Worm (Caenorhabditis elegans) whole organism, midembryonic: Measurements from ENCODE around the gene ect-2.

Experiments
- T22C8.4 ChIP-seq: fragments of 200-800 bp; sonication (Bioruptor generic); IDR thresholded peaks from 2 replicates; pipeline ENCODE4 v1.3.6; 2022; ENCODE audit warnings: missing genetic modification characterization, missing compliant biosample characterization
- cog-1 ChIP-seq: sonication (generic microtip); optimal IDR thresholded peaks from 2 replicates; lab custom pipeline; 2016; ENCODE audit warnings: missing genetic modification characterization, missing compliant biosample characterization
- flt-1 ChIP-seq: fragments of 200-800 bp; sonication (Bioruptor generic); IDR thresholded peaks from 2 replicates; pipeline ENCODE4 v1.3.6; 2022; ENCODE audit warnings: missing genetic modification characterization, missing compliant biosample characterization
- klf-2 ChIP-seq: fragments of 200-800 bp; sonication (Bioruptor generic); conservative IDR thresholded peaks from 2 replicates; pipeline ENCODE4 v1.3.6; 2022; ENCODE audit warnings: missing genetic modification reagents, missing genetic modification characterization, missing compliant biosample characterization
- med-1 ChIP-seq: sonication (generic microtip); optimal IDR thresholded peaks from 2 replicates; lab custom pipeline; 2017; ENCODE audit warnings: missing genetic modification characterization, mild to moderate bottlenecking, missing compliant biosample characterization, antibody characterized with exemption, missing genetic modification reagents; ENCODE audit not compliant: insufficient read depth
- ref-1 ChIP-seq: fragments of 200-800 bp; sonication (Bioruptor generic); conservative IDR thresholded peaks from 2 replicates; pipeline ENCODE4 v1.3.6; 2022; ENCODE audit warnings: missing genetic modification reagents, missing genetic modification characterization, missing compliant biosample characterization
- tab-1 ChIP-seq: fragments of 200-800 bp; sonication (Bioruptor generic); IDR thresholded peaks from 2 replicates; pipeline ENCODE4 v1.3.6; 2022; ENCODE audit warnings: missing genetic modification characterization, missing compliant biosample characterization
- ztf-23 ChIP-seq: fragments of 200-800 bp; sonication (Bioruptor generic); IDR thresholded peaks from 2 replicates; pipeline ENCODE4 v1.3.6; 2022; ENCODE audit warnings: missing genetic modification reagents, missing genetic modification characterization, missing compliant biosample characterization
- ztf-29 ChIP-seq: fragments of 200-800 bp; sonication (Bioruptor generic); IDR thresholded peaks from 2 replicates; pipeline ENCODE4 v1.3.6; 2022; ENCODE audit warnings: missing genetic modification reagents, missing genetic modification characterization, missing compliant biosample characterization

The ect-2 gene

DNA sequence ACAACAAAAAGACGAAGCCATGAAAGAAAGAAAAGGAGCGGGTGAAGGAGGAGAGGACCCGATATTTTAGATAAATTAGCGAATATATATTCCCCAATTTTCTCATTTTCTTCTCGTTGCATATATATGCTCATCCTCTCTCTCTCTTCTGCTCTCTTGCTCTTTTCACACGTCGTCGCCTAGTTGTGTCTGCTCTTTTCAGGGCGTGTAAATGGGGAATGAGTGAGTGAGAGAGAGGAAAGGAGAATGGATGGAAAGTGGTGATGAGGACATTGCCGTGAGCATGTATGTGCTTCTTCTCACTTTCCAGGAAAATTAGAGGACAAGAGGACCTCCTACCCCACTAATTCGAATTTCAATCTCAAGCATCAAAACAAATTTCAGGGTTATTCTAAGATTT lies 28.3 kb downstream of the ect-2 start:
- no peak for TF ChIP-seq ref-1 (GFP tag; lab: Robert Waterston, UW)
- TF ChIP-seq ztf-23 (GFP tag; lab: Robert Waterston, UW), result no peak
- TF ChIP-seq med-1, result no peak
- no peak for TF ChIP-seq T22C8.4 (GFP tag; lab: Robert Waterston, UW)

DNA sequence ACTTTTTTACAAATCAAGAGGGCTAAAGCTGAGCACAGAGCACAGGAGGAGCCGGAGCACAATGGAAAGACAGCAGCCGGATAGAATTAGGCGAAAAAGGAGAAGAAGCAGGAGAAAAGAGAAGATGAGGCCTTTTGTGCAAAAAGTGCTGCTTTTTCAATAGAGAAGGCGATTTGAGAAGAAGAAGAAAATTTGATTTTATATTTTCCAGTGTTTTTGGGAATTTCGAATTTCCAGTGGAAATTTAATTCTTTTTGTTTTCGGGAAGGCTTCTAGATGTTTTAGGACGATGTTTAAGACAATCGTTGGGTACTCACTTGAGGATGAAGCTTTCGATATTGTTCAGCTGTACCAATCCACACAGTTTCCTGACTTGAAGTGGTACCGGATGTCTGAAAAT lies 30.1 kb downstream of the ect-2 start:
- TF ChIP-seq med-1 (no peak), ztf-29 (no peak), flt-1 (GFP tag; lab: Robert Waterston, UW) (no peak), tab-1 (GFP tag; lab: Robert Waterston, UW) (no peak), cog-1 (no peak), T22C8.4 (GFP tag; lab: Robert Waterston, UW) (no peak), klf-2 (no peak), ref-1 (GFP tag; lab: Robert Waterston, UW) (no peak), ztf-23 (GFP tag; lab: Robert Waterston, UW) (no peak)

DNA sequence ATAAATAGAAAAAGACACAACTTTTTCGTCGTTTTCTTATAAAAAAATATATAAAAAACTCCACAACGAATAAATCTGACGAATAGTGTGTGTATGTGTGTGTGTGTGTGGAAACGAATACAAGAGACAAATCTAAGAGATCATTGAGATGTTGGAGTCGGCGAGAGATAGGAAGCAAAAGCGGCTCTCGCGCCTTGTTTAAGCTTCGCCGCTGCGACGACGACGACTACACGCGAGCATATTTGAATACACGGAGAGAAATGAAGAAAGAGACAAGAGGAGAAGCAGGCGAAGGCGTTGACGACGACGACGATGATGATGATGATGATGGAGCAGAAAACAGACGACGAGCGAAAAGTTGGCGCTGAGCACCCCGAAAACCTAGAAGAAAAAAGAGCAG lies 39.0 kb downstream of the ect-2 start:
- TF ChIP-seq klf-2 (no peak), ref-1 (GFP tag; lab: Robert Waterston, UW) (no peak), ztf-23 (GFP tag; lab: Robert Waterston, UW) (no peak), cog-1 (no peak), tab-1 (GFP tag; lab: Robert Waterston, UW) (no peak), flt-1 (GFP tag; lab: Robert Waterston, UW) (no peak), med-1 (no peak), ztf-29 (no peak), T22C8.4 (GFP tag; lab: Robert Waterston, UW) (no peak)

DNA sequence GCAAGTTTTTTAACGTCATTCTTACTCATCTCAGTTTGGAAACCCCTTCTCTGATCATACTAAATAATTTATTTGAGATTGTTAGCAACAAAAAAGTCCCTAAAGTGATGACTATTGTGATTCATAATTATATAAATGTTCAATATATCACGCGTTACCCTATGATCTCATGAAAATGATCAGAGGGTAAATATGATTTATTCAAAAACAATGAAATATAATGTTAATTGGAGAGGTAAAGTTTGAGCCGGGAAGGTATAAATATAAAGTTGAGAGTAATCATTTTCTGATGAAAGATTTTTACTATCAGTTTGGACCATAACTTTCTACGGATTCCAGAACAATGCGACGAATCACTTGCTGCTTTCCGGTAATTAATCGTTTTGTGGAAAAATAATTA lies 46.7 kb downstream of the ect-2 start, which contains the start of gene C52A11.3:
Gene C52A11.3, plus strand, starts transcription at position 301 of the 400 bp plus-strand sequence.
- TF ChIP-seq med-1, result no peak
- TF ChIP-seq klf-2, result no peak
- TF ChIP-seq flt-1 (GFP tag; lab: Robert Waterston, UW), result no peak
- TF ChIP-seq ztf-29, result no peak
- TF ChIP-seq tab-1 (GFP tag; lab: Robert Waterston, UW), result no peak
- TF ChIP-seq ref-1 (GFP tag; lab: Robert Waterston, UW), result no peak

DNA sequence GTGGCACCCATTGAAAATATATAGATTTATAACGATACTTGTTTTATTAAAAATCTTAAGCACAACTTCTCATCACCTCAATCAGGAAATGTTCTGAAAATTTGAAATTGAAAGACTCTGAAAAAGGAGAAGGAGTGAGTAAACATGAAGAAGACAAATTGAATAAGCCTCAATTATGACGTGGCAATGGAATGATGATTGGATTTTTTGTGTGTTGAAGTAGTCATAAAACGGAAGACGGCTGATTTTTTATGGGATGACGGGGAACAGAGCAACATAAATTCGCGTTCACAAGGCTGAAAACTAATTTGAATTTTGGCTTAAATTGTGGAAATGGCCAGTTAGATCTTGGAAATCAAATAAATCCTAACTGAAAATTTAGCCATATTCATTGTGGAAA lies 52.2 kb downstream of the ect-2 start, which contains the start of gene glb-12:
Gene glb-12, minus strand, starts transcription at position 101 of the 400 bp plus-strand sequence.
- TF ChIP-seq ztf-29, result no peak
- no peak for TF ChIP-seq tab-1 (GFP tag; lab: Robert Waterston, UW)
- TF ChIP-seq ztf-23 (GFP tag; lab: Robert Waterston, UW), result no peak
- TF ChIP-seq klf-2, result no peak
- TF ChIP-seq med-1, result no peak
- TF ChIP-seq T22C8.4 (GFP tag; lab: Robert Waterston, UW), result no peak
- no peak for TF ChIP-seq ref-1 (GFP tag; lab: Robert Waterston, UW)
- no peak for TF ChIP-seq cog-1
- TF ChIP-seq flt-1 (GFP tag; lab: Robert Waterston, UW), result no peak

DNA sequence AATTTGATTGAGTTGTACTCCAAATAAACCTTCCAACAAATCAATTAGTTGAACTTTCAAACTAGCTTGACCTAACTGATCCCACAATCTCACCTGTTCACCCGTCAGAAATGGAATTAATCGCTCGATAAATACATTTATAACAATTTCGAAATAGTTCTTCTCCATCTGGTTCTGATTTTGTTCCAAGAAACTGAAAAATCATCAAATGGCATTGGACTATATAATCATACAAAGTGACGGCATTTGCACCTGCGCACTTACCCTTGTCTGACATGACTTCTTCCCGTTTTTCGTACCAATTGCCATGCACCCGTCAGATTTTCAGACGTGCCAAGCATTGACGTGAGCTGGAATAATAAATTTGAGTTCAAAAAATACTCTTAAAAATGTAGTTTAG lies 53.1 kb downstream of the ect-2 start:
- no peak for TF ChIP-seq ztf-29
- no peak for TF ChIP-seq tab-1 (GFP tag; lab: Robert Waterston, UW)
- no peak for TF ChIP-seq T22C8.4 (GFP tag; lab: Robert Waterston, UW)
- no peak for TF ChIP-seq ref-1 (GFP tag; lab: Robert Waterston, UW)
- no peak for TF ChIP-seq med-1
- TF ChIP-seq cog-1, result no peak
- TF ChIP-seq klf-2, result no peak
- no peak for TF ChIP-seq flt-1 (GFP tag; lab: Robert Waterston, UW)
- TF ChIP-seq ztf-23 (GFP tag; lab: Robert Waterston, UW), result no peak
